Worm (Caenorhabditis elegans) whole organism, early embryonic: ENCODE data around the gene hrpu-2.
"Not testable (repeated sequence)": the region's sequence is repeated elsewhere in the genome, so short reads cannot be mapped to it uniquely, and the experiment has no call there.

Experiments used
- B0310.2 ChIP-seq: sonication (generic microtip); optimal IDR thresholded peaks from 2 replicates; lab custom pipeline; 2016; ENCODE audit warnings: mild to moderate bottlenecking, missing genetic modification characterization, missing compliant biosample characterization
- F13C5.2 ChIP-seq: sonication (generic microtip); optimal IDR thresholded peaks from 2 replicates; lab custom pipeline; 2017; ENCODE audit warnings: mild to moderate bottlenecking, missing genetic modification characterization, inconsistent platforms, missing compliant biosample characterization
- aly-1 ChIP-seq: sonication (generic microtip); optimal IDR thresholded peaks from 2 replicates; lab custom pipeline; 2016; ENCODE audit warnings: missing genetic modification characterization, missing compliant biosample characterization
- ama-1 ChIP-seq: fragments of 150-350 bp; optimal IDR thresholded peaks from 2 replicates; lab custom pipeline; 2014
- ceh-13 ChIP-seq: fragments of 200-800 bp; sonication (Bioruptor generic); optimal IDR thresholded peaks from 2 replicates; lab custom pipeline; 2018; ENCODE audit warnings: mild to moderate bottlenecking, missing genetic modification characterization, missing compliant biosample characterization
- ceh-36 ChIP-seq: sonication (generic microtip); optimal IDR thresholded peaks from 2 replicates; lab custom pipeline; 2016; ENCODE audit warnings: missing genetic modification characterization, inconsistent platforms, missing compliant biosample characterization
- ets-7 ChIP-seq: sonication (generic microtip); optimal IDR thresholded peaks from 2 replicates; lab custom pipeline; 2016; ENCODE audit warnings: missing genotype, missing genetic modification characterization, missing compliant biosample characterization
- flt-1 ChIP-seq: fragments of 200-800 bp; sonication (Bioruptor generic); IDR thresholded peaks from 2 replicates; pipeline ENCODE4 v1.3.6; 2022; ENCODE audit warnings: missing genetic modification characterization, missing compliant biosample characterization
- hmbx-1 ChIP-seq: sonication (generic microtip); optimal IDR thresholded peaks from 2 replicates; lab custom pipeline; 2016; ENCODE audit warnings: mild to moderate bottlenecking, missing genetic modification characterization, missing compliant biosample characterization
- hmg-4 ChIP-seq: fragments of 200-800 bp; sonication (Bioruptor generic); optimal IDR thresholded peaks from 2 replicates; lab custom pipeline; 2018; ENCODE audit warnings: mild to moderate bottlenecking, missing genetic modification characterization, missing compliant biosample characterization
- hnd-1 ChIP-seq: sonication (generic microtip); optimal IDR thresholded peaks from 2 replicates; lab custom pipeline; 2016; ENCODE audit warnings: missing genetic modification characterization, missing compliant biosample characterization
- pes-1 ChIP-seq: fragments of 200-800 bp; sonication (Bioruptor generic); IDR thresholded peaks from 2 replicates; pipeline ENCODE4 v1.3.6; 2022; ENCODE audit warnings: missing genetic modification reagents, missing genetic modification characterization, missing compliant biosample characterization
- scrt-1 ChIP-seq: fragments of 200-800 bp; sonication (Bioruptor generic); IDR thresholded peaks from 2 replicates; pipeline ENCODE4 v1.3.6; 2022; ENCODE audit warnings: missing genetic modification characterization, missing compliant biosample characterization
- sea-1 ChIP-seq: fragments of 200-800 bp; sonication (Bioruptor generic); conservative IDR thresholded peaks from 2 replicates; pipeline ENCODE4 v1.3.6; 2022; ENCODE audit warnings: missing genetic modification characterization, missing compliant biosample characterization
- tbx-11 ChIP-seq: fragments of 200-800 bp; sonication (Bioruptor generic); IDR thresholded peaks from 2 replicates; pipeline ENCODE4 v1.3.6; 2022; ENCODE audit warnings: missing genetic modification characterization, missing compliant biosample characterization
- tbx-37 ChIP-seq: fragments of 200-800 bp; sonication (Bioruptor generic); conservative IDR thresholded peaks from 2 replicates; pipeline ENCODE4 v1.3.6; 2022; ENCODE audit warnings: missing genetic modification reagents, missing genetic modification characterization, missing compliant biosample characterization
- tra-4 ChIP-seq: sonication (generic microtip); optimal IDR thresholded peaks from 2 replicates; lab custom pipeline; 2017; ENCODE audit warnings: missing genetic modification characterization, missing compliant biosample characterization

Gene hrpu-2

ce11 chrIV:2242349-2243088 lies 64.8 kb downstream of the hrpu-2 start, which contains the start of the genes M70.3 and M70.2:
M70.3 (minus strand) TSS chrIV:2242449.
M70.2 (plus strand) TSS chrIV:2243038.
- TF ChIP-seq ama-1 (no peak), ets-7 (no peak), flt-1 (GFP tag; lab: Robert Waterston, UW) (no peak), hmbx-1 (tag; lab: Kevin White, UChicago) (no peak), sea-1 (GFP tag; lab: Robert Waterston, UW) (no peak), hnd-1 (tag; lab: Kevin White, UChicago) (no peak), hmg-4 (GFP tag; lab: Kevin White, UChicago) (no peak), B0310.2 (no peak), F13C5.2 (tag; lab: Kevin White, UChicago) (no peak), ceh-13 (GFP tag; lab: Kevin White, UChicago) (no peak), ceh-36 (tag; lab: Kevin White, UChicago) (no peak), tbx-37 (GFP tag; lab: Robert Waterston, UW) (no peak), aly-1 (tag; lab: Kevin White, UChicago) (no peak), scrt-1 (no peak), tra-4 (tag; lab: Kevin White, UChicago) (no peak), tbx-11 (GFP tag; lab: Robert Waterston, UW) (no peak), pes-1 (GFP tag; lab: Robert Waterston, UW) (no peak)

ce11 chrIV:2245565-2245964 lies 67.9 kb downstream of the hrpu-2 start, which contains the start of gene M70.1:
M70.1 (plus strand) TSS chrIV:2245865.
- not testable (repeated sequence) for TF ChIP-seq pes-1 (GFP tag; lab: Robert Waterston, UW); ceh-36 (tag; lab: Kevin White, UChicago); aly-1 (tag; lab: Kevin White, UChicago)

- no peak for TF ChIP-seq F13C5.2 (tag; lab: Kevin White, UChicago)
- TF ChIP-seq ets-7 = no peak
- TF ChIP-seq scrt-1 = no peak
- TF ChIP-seq flt-1 (GFP tag; lab: Robert Waterston, UW) = no peak
- no peak for TF ChIP-seq pes-1 (GFP tag; lab: Robert Waterston, UW)
- no peak for TF ChIP-seq tbx-11 (GFP tag; lab: Robert Waterston, UW)
- TF ChIP-seq tbx-37 (GFP tag; lab: Robert Waterston, UW) = no peak
- TF ChIP-seq hnd-1 (tag; lab: Kevin White, UChicago) = no peak
Measured at ce11 chrIV:2246150-2246549, 68.5 kb downstream of the hrpu-2 start.
